Fruit fly (Drosophila melanogaster) whole organism, wandering third instar larva: Measurements from ENCODE around the gene CG6785.

ENCODE experiments used
- CrebA ChIP-seq: fragments of 200-800 bp; sonication (Bioruptor generic); optimal IDR thresholded peaks from 2 replicates; lab custom pipeline; 2016; ENCODE audit warnings: missing biosample characterization, mild to moderate bottlenecking, missing genetic modification characterization, borderline replicate concordance
- Jra ChIP-seq: sonication (Bioruptor generic); optimal IDR thresholded peaks from 2 replicates; lab custom pipeline; 2016; ENCODE audit warnings: missing biosample characterization, missing genetic modification characterization
- Rel ChIP-seq, 2 experiments: fragments of 200-800 bp; sonication (Bioruptor generic) in 1 of 2; optimal IDR thresholded peaks; 2 replicates in 1 of 2; 3 replicates in 1 of 2; lab custom pipeline; 2016 to 2019; ENCODE audit warnings: mild to moderate bottlenecking in 2 of 2, missing biosample characterization in 2 of 2, missing genetic modification characterization in 2 of 2, moderate library complexity in 1 of 2
- br ChIP-seq: fragments of 200-800 bp; sonication (Bioruptor generic); optimal IDR thresholded peaks from 2 replicates; lab custom pipeline; 2016; ENCODE audit warnings: missing biosample characterization, missing genetic modification characterization
- dl ChIP-seq, 2 experiments: fragments of 175-275, 200-275 bp in 1 of 2; fragments of 200-275 bp in 1 of 2; sonication (Bioruptor generic); optimal IDR thresholded peaks; lab custom pipeline; 2018; ENCODE audit warnings: mild to moderate bottlenecking in 2 of 2, missing biosample characterization in 2 of 2, missing genetic modification characterization in 2 of 2, moderate library complexity in 2 of 2; ENCODE audit not compliant: partially characterized antibody in 2 of 2, insufficient read depth in 1 of 2
- fru ChIP-seq: fragments of 200-800 bp; sonication (Bioruptor generic); optimal IDR thresholded peaks from 3 replicates; lab custom pipeline; 2016; ENCODE audit warnings: missing biosample characterization, mild to moderate bottlenecking, missing genetic modification characterization
- h ChIP-seq: fragments of 200-800 bp; sonication (Bioruptor generic); optimal IDR thresholded peaks from 3 replicates; lab custom pipeline; 2016; ENCODE audit warnings: missing biosample characterization, mild to moderate bottlenecking, missing genetic modification characterization
- lola ChIP-seq: fragments of >200 bp; optimal IDR thresholded peaks from 2 replicates; lab custom pipeline; 2017; ENCODE audit warnings: missing biosample characterization, missing genetic modification characterization
- usp ChIP-seq: fragments of >200 bp; optimal IDR thresholded peaks from 2 replicates; lab custom pipeline; 2017; ENCODE audit warnings: missing biosample characterization, missing genetic modification characterization

DNA sequence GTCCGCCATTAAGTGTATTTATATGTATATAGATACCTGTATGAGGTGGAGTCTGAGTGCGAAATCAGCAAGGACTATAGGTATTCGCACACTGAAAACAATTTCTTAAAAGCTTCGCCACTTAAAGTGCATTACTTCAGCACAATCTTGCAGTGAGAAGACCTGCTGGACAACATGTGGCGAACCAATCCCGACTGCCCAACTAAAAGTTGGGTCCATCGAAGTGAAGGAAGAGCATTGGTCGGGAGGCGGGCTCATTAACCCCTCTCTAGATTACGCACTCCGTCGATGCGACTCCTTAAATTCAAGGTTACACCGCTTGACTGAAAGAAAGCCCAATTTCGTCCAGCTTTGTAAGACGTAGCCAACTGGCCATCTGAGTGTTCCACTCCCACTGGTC is 31.8 kb downstream of the CG6785 start:
- no peak for TF ChIP-seq CrebA
- no peak for TF ChIP-seq Jra (GFP tag; lab: Kevin White, UChicago)
- no peak for TF ChIP-seq dl (GFP tag; optimal IDR thresholded peaks at IDR 0.05; lab: Kevin White, UChicago; ENCODE audit: insufficient read depth in 1 of 2, partially characterized antibody in 2 of 2)
- TF ChIP-seq br (GFP tag; lab: Kevin White, UChicago), result no peak
- TF ChIP-seq Rel (GFP tag; optimal IDR thresholded peaks at IDR 0.05; lab: Kevin White, UChicago), result no peak
- TF ChIP-seq Rel (tag; optimal IDR thresholded peaks at IDR 0.05; lab: Kevin White, UChicago), result no peak
- no peak for TF ChIP-seq lola (GFP tag; lab: Kevin White, UChicago)
- TF ChIP-seq usp, result no peak
- TF ChIP-seq fru (GFP tag; lab: Kevin White, UChicago), result peak; percentile 46
- peak; percentile 43 for TF ChIP-seq h (GFP tag; lab: Kevin White, UChicago)
